Fruit fly (Drosophila melanogaster) whole organism, embryonic: ENCODE measurements around the gene Or85a.

ENCODE experiments used
- B-H2 ChIP-seq: fragments of 200-800 bp; sonication (Bioruptor generic); optimal IDR thresholded peaks from 2 replicates; lab custom pipeline; 2018; ENCODE audit warnings: missing biosample characterization, mild to moderate bottlenecking, missing genetic modification characterization
- BEAF-32 ChIP-seq: fragments of 200-800 bp; sonication (Bioruptor generic); optimal IDR thresholded peaks from 3 replicates; lab custom pipeline; 2017; ENCODE audit warnings: missing biosample characterization, missing genetic modification characterization, mild to moderate bottlenecking, moderate library complexity, missing genetic modification reagents
- Blimp-1 ChIP-seq: fragments of 200-800 bp; sonication (Bioruptor generic); optimal IDR thresholded peaks from 3 replicates; lab custom pipeline; 2018; ENCODE audit warnings: missing biosample characterization, missing genetic modification characterization, mild to moderate bottlenecking, moderate library complexity, missing genetic modification reagents
- CG10321 ChIP-seq: fragments of 200-800 bp; sonication (Bioruptor generic); IDR thresholded peaks from 2 replicates; pipeline ENCODE4 v1.3.6; 2022; ENCODE audit warnings: missing biosample characterization, missing genetic modification characterization
- CG10366 ChIP-seq: fragments of 200-800 bp; sonication (Bioruptor generic); IDR thresholded peaks from 2 replicates; pipeline ENCODE4 v1.3.6; 2022; ENCODE audit warnings: missing biosample characterization, missing genetic modification characterization
- CG1233 ChIP-seq: fragments of 200-800 bp; sonication (Bioruptor generic); optimal IDR thresholded peaks from 4 replicates; lab custom pipeline; 2018; ENCODE audit warnings: missing biosample characterization, mild to moderate bottlenecking, missing genetic modification characterization
- CG17186 ChIP-seq: fragments of 200-800 bp; sonication (Bioruptor generic); optimal IDR thresholded peaks from 3 replicates; lab custom pipeline; 2017; ENCODE audit warnings: missing biosample characterization, missing genetic modification reagents, missing genetic modification characterization
- CG3726 ChIP-seq: fragments of 200-800 bp; sonication (Bioruptor generic); IDR thresholded peaks from 3 replicates; pipeline ENCODE4, ENCODE4 v1.3.6; 2022; ENCODE audit warnings: missing biosample characterization, missing genetic modification characterization
- CG6683 ChIP-seq: fragments of 200-800 bp; sonication (Bioruptor generic); optimal IDR thresholded peaks from 2 replicates; lab custom pipeline; 2017; ENCODE audit warnings: missing biosample characterization, mild to moderate bottlenecking, missing genetic modification characterization, missing genetic modification reagents
- CG7556 ChIP-seq: fragments of 200-800 bp; sonication (Bioruptor generic); optimal IDR thresholded peaks from 2 replicates; lab custom pipeline; 2017; ENCODE audit warnings: missing biosample characterization, mild to moderate bottlenecking, missing genetic modification characterization
- CG8478 ChIP-seq: fragments of >200 bp; optimal IDR thresholded peaks from 2 replicates; lab custom pipeline; 2018
- Doc3 ChIP-seq: fragments of 200-800 bp; sonication (Bioruptor generic); IDR thresholded peaks from 3 replicates; pipeline ENCODE4 v1.3.6; 2022; ENCODE audit warnings: missing biosample characterization, missing genetic modification characterization; ENCODE audit not compliant: partially characterized antibody
- Dp ChIP-seq: fragments of 200-800 bp; sonication (Bioruptor generic); optimal IDR thresholded peaks from 2 replicates; lab custom pipeline; 2018; ENCODE audit warnings: missing biosample characterization, mild to moderate bottlenecking, missing genetic modification characterization, moderate library complexity
- E2f2 ChIP-seq: fragments of 200-800 bp; sonication (Bioruptor generic); IDR thresholded peaks from 2 replicates; pipeline ENCODE4 v1.3.6; 2022; ENCODE audit warnings: missing biosample characterization, missing genetic modification characterization
- Gug ChIP-seq: fragments of 200-800 bp; sonication (Bioruptor generic); IDR thresholded peaks from 4 replicates; pipeline ENCODE4 v1.3.6; 2022; ENCODE audit warnings: missing biosample characterization, missing genetic modification characterization
- Lpt ChIP-seq: fragments of >200 bp; optimal IDR thresholded peaks from 2 replicates; lab custom pipeline; 2018; ENCODE audit warnings: missing biosample characterization, missing genetic modification characterization
- MBD-R2 ChIP-seq: fragments of 200-800 bp; sonication (Bioruptor generic); IDR thresholded peaks from 2 replicates; pipeline ENCODE4 v1.3.6; 2022; ENCODE audit warnings: missing biosample characterization, missing genetic modification characterization
- MESR4 ChIP-seq: fragments of 200-800 bp; sonication (Bioruptor generic); optimal IDR thresholded peaks from 2 replicates; lab custom pipeline; 2018; ENCODE audit warnings: missing biosample characterization, mild to moderate bottlenecking, missing genetic modification characterization, moderate library complexity
- Pdp1 ChIP-seq, 2 experiments: fragments of 200-800 bp; sonication (Bioruptor generic); optimal IDR thresholded peaks; 3 replicates each; lab custom pipeline; 2016; ENCODE audit warnings: missing biosample characterization in 2 of 2, missing genetic modification characterization in 2 of 2, mild to moderate bottlenecking in 1 of 2, moderate library complexity in 1 of 2
- Poxn ChIP-seq: fragments of 200-800 bp; sonication (Bioruptor generic); IDR thresholded peaks from 2 replicates; pipeline ENCODE4 v1.3.6; 2022; ENCODE audit warnings: missing biosample characterization, missing genetic modification characterization
- Scr ChIP-seq: fragments of 200-800 bp; sonication (Bioruptor generic); IDR thresholded peaks from 2 replicates; pipeline ENCODE4 v1.3.6; 2022; ENCODE audit warnings: missing biosample characterization, missing genetic modification characterization; ENCODE audit not compliant: partially characterized antibody
- Sox102F ChIP-seq: fragments of 200-800 bp; sonication (Bioruptor generic); optimal IDR thresholded peaks from 2 replicates; lab custom pipeline; 2018; ENCODE audit warnings: missing biosample characterization, mild to moderate bottlenecking, missing genetic modification characterization, moderate library complexity
- Spps ChIP-seq: fragments of 200-800 bp; sonication (Bioruptor generic); optimal IDR thresholded peaks from 2 replicates; lab custom pipeline; 2018; ENCODE audit warnings: missing biosample characterization, mild to moderate bottlenecking, missing genetic modification characterization
- Stat92E ChIP-seq, 3 experiments: fragments of >200 bp in 2 of 3; fragments of 200-800 bp in 1 of 3; sonication (Bioruptor generic) in 1 of 3; optimal IDR thresholded peaks; 2 replicates each; lab custom pipeline; 2017 to 2019; ENCODE audit warnings: missing biosample characterization in 3 of 3, missing genetic modification characterization in 3 of 3, mild to moderate bottlenecking in 1 of 3, moderate library complexity in 1 of 3
- ab ChIP-seq: fragments of 200-800 bp; sonication (Bioruptor generic); optimal IDR thresholded peaks from 2 replicates; lab custom pipeline; 2016; ENCODE audit warnings: missing biosample characterization, missing genetic modification characterization
- aop ChIP-seq: fragments of 200-800 bp; sonication (Bioruptor generic); IDR thresholded peaks from 2 replicates; pipeline ENCODE4 v1.3.6; 2022; ENCODE audit warnings: missing biosample characterization, missing genetic modification characterization
- chinmo ChIP-seq: fragments of 200-800 bp; sonication (Bioruptor generic); IDR thresholded peaks from 4 replicates; pipeline ENCODE4 v1.3.6; 2022; ENCODE audit warnings: missing biosample characterization, missing genetic modification characterization; ENCODE audit not compliant: partially characterized antibody
- eyg ChIP-seq: fragments of 200-800 bp; sonication (Bioruptor generic); optimal IDR thresholded peaks from 3 replicates; lab custom pipeline; 2016; ENCODE audit warnings: missing biosample characterization, missing genetic modification characterization
- gsb ChIP-seq: fragments of 200-800 bp; sonication (Bioruptor generic); IDR thresholded peaks from 2 replicates; pipeline ENCODE4 v1.3.6; 2022; ENCODE audit warnings: missing biosample characterization, missing genetic modification characterization
- hb ChIP-seq: fragments of 200-800 bp; sonication (Bioruptor generic); IDR thresholded peaks from 3 replicates; pipeline ENCODE4 v1.3.6; 2022; ENCODE audit warnings: missing biosample characterization, missing genetic modification characterization; ENCODE audit not compliant: partially characterized antibody
- ind ChIP-seq: fragments of 200-800 bp; sonication (Bioruptor generic); optimal IDR thresholded peaks from 3 replicates; lab custom pipeline; 2016; ENCODE audit warnings: missing biosample characterization, missing genetic modification characterization
- org-1 ChIP-seq: fragments of 200-800 bp; sonication (Bioruptor generic); optimal IDR thresholded peaks from 2 replicates; lab custom pipeline; 2017; ENCODE audit warnings: missing biosample characterization, missing genetic modification characterization
- pho ChIP-seq: fragments of 200-800 bp; sonication (Bioruptor generic); optimal IDR thresholded peaks from 2 replicates; lab custom pipeline; 2016; ENCODE audit warnings: missing biosample characterization, missing genetic modification characterization
- phol ChIP-seq: fragments of 200-800 bp; sonication (Bioruptor generic); optimal IDR thresholded peaks from 3 replicates; lab custom pipeline; 2018; ENCODE audit warnings: missing biosample characterization, mild to moderate bottlenecking, missing genetic modification characterization, moderate library complexity
- pnt ChIP-seq: fragments of 200-800 bp; sonication (Bioruptor generic); optimal IDR thresholded peaks from 3 replicates; lab custom pipeline; 2016; ENCODE audit warnings: missing biosample characterization, missing genetic modification characterization
- pzg ChIP-seq: fragments of 200-800 bp; sonication (Bioruptor generic); optimal IDR thresholded peaks from 3 replicates; lab custom pipeline; 2018; ENCODE audit warnings: missing biosample characterization, mild to moderate bottlenecking, missing genetic modification characterization, moderate library complexity
- run ChIP-seq: fragments of 200-800 bp; sonication (Bioruptor generic); optimal IDR thresholded peaks from 3 replicates; lab custom pipeline; 2018; ENCODE audit warnings: missing biosample characterization, mild to moderate bottlenecking, missing genetic modification characterization
- sc ChIP-seq, 3 experiments: fragments of >200 bp in 2 of 3; fragments of 200-800 bp in 1 of 3; sonication (Bioruptor generic) in 1 of 3; optimal IDR thresholded peaks; 2 replicates in 2 of 3; 3 replicates in 1 of 3; lab custom pipeline; 2017; ENCODE audit warnings: mild to moderate bottlenecking in 1 of 3, missing biosample characterization in 1 of 3, missing genetic modification characterization in 1 of 3, missing genetic modification reagents in 1 of 3
- shn ChIP-seq: fragments of 200-800 bp; sonication (Bioruptor generic); optimal IDR thresholded peaks from 3 replicates; lab custom pipeline; 2016; ENCODE audit warnings: missing biosample characterization, missing genetic modification characterization
- stwl ChIP-seq: fragments of 200-800 bp; sonication (Bioruptor generic); optimal IDR thresholded peaks from 3 replicates; lab custom pipeline; 2018; ENCODE audit warnings: missing biosample characterization, mild to moderate bottlenecking, missing genetic modification characterization, moderate library complexity
- z ChIP-seq: fragments of 200-800 bp; sonication (Bioruptor generic); IDR thresholded peaks from 3 replicates; pipeline ENCODE4 v1.3.6; 2022; ENCODE audit warnings: missing biosample characterization, missing genetic modification characterization

Or85a gene

DNA sequence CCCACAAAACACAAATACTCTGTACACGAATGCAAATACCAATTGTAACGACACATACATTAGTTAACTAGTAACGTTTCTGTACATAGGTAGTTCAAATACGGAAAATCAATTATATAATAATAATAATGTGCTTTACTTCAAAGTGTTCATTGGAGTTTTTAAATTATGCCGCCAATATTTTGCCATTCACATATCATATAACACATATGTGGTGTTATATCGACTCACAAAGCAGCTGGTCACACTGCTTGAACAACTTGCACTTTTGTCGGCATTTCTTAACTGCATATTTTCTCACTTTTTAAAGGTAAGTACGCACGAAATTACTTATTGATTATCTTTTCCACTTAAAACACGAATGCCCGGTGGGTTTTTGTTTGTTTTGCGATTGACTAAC, 22.6 kb downstream of the Or85a start, which contains the start of gene DppIII (continued):
- TF ChIP-seq z (GFP tag; lab: Robert Waterston, UW): no peak
- no peak for TF ChIP-seq Lpt (GFP tag; lab: Kevin White, UChicago)
- no peak for TF ChIP-seq CG7556 (GFP tag; lab: Kevin White, UChicago)
- peak; percentile 78 for TF ChIP-seq Blimp-1 (GFP tag; lab: Kevin White, UChicago)
- TF ChIP-seq Stat92E (GFP tag; optimal IDR thresholded peaks at IDR 0.05; lab: Kevin White, UChicago): no peak
- TF ChIP-seq Doc3 (GFP tag; lab: Robert Waterston, UW): no peak
- TF ChIP-seq Spps (tag; lab: Kevin White, UChicago): no peak
- TF ChIP-seq Pdp1 (GFP tag; optimal IDR thresholded peaks at IDR 0.05; lab: Kevin White, UChicago): peak in 1 of 2 experiments; percentile 84
- TF ChIP-seq stwl: peak; percentile 35
- no peak for TF ChIP-seq aop
- peak; percentile 55 for TF ChIP-seq pzg (GFP tag; lab: Kevin White, UChicago)
- TF ChIP-seq gsb (GFP tag; lab: Robert Waterston, UW): no peak
- TF ChIP-seq shn (GFP tag; lab: Kevin White, UChicago): no peak
- no peak for TF ChIP-seq ind (GFP tag; lab: Kevin White, UChicago)
- TF ChIP-seq CG3726 (GFP tag; lab: Robert Waterston, UW): no peak
- no peak for TF ChIP-seq run (tag; lab: Kevin White, UChicago)
- peak; percentile 86 for TF ChIP-seq E2f2 (GFP tag; lab: Robert Waterston, UW)
- TF ChIP-seq CG10321 (GFP tag; lab: Robert Waterston, UW): no peak
- no peak for TF ChIP-seq B-H2 (GFP tag; lab: Kevin White, UChicago)
- TF ChIP-seq CG6683 (GFP tag; lab: Kevin White, UChicago): no peak
- no peak for TF ChIP-seq CG1233 (GFP tag; lab: Kevin White, UChicago)
- peak; percentile 39 for TF ChIP-seq BEAF-32 (GFP tag; lab: Kevin White, UChicago)
- peak; percentile 16 for TF ChIP-seq phol (tag; lab: Kevin White, UChicago)
- no peak for TF ChIP-seq eyg
- TF ChIP-seq pho (GFP tag; lab: Kevin White, UChicago): no peak
- no peak for TF ChIP-seq CG10366 (GFP tag; lab: Robert Waterston, UW)
- no peak for TF ChIP-seq CG8478 (lab: Kevin White, UChicago)
- peak; percentile 55 for TF ChIP-seq MBD-R2
- TF ChIP-seq Gug (GFP tag; lab: Robert Waterston, UW): no peak
- no peak for TF ChIP-seq Poxn
- no peak for TF ChIP-seq hb
- TF ChIP-seq pnt: no peak
- TF ChIP-seq CG17186 (GFP tag; lab: Kevin White, UChicago): no peak
- TF ChIP-seq ab: no peak
- TF ChIP-seq Scr (GFP tag; lab: Robert Waterston, UW): 0 out of 2 replicates have a peak, but pooled peaks have one; percentile 25
- peak; percentile 78 for TF ChIP-seq Dp (GFP tag; lab: Kevin White, UChicago)
- TF ChIP-seq MESR4: peak; percentile 41
- no peak for TF ChIP-seq org-1
- 0 out of 4 replicates have a peak, but pooled peaks have one; percentile 44 for TF ChIP-seq chinmo (GFP tag; lab: Robert Waterston, UW)
- TF ChIP-seq Sox102F (GFP tag; lab: Kevin White, UChicago): no peak
- TF ChIP-seq sc (optimal IDR thresholded peaks at IDR 0.05; lab: Kevin White, UChicago): no peak
- no peak for TF ChIP-seq sc (GFP tag; optimal IDR thresholded peaks at IDR 0.05; lab: Kevin White, UChicago)
